Worm (Caenorhabditis elegans): Measurements from ENCODE around the gene pssy-1.
A peak's percentile ranks its signal among the peaks of the same experiment; 100 is the strongest.

Gene pssy-1

ce11 chrX:9993100-9993499 is 27.7 kb downstream of the pssy-1 start:
- no peak for TF ChIP-seq unc-130 (GFP tag; optimal IDR thresholded peaks at IDR 0.05)
- TF ChIP-seq hlh-30 (tag; optimal IDR thresholded peaks at IDR 0.05; ENCODE audit: insufficient read depth) = peak; percentile 41
- no peak for TF ChIP-seq ces-1 (GFP tag; optimal IDR thresholded peaks at IDR 0.05)
- TF ChIP-seq dve-1 (tag; optimal IDR thresholded peaks at IDR 0.05; ENCODE audit: insufficient read depth) = peak; percentile 36
- TF ChIP-seq lin-15B (tag; optimal IDR thresholded peaks at IDR 0.05) = no peak
- no peak for TF ChIP-seq daf-12 (tag; optimal IDR thresholded peaks at IDR 0.05)
- TF ChIP-seq aly-2 (tag; optimal IDR thresholded peaks at IDR 0.05) = no peak
- no peak for TF ChIP-seq set-16 (GFP tag; IDR thresholded peaks at IDR 0.05)
- no peak for TF ChIP-seq tra-1 (GFP tag; IDR thresholded peaks at IDR 0.05)
- TF ChIP-seq egl-27 (tag; optimal IDR thresholded peaks at IDR 0.05) = no peak
- TF ChIP-seq ztf-11 (tag; optimal IDR thresholded peaks at IDR 0.05) = no peak
- TF ChIP-seq ceh-44 (GFP tag; IDR thresholded peaks at IDR 0.05) = no peak
- TF ChIP-seq nhr-10 (tag; optimal IDR thresholded peaks at IDR 0.05) = no peak
- TF ChIP-seq ctbp-1 (GFP tag; IDR thresholded peaks at IDR 0.05) = no peak
- TF ChIP-seq ztf-7 (tag; optimal IDR thresholded peaks at IDR 0.05) = no peak
- no peak for TF ChIP-seq nhr-76 (tag; optimal IDR thresholded peaks at IDR 0.05)

DNA sequence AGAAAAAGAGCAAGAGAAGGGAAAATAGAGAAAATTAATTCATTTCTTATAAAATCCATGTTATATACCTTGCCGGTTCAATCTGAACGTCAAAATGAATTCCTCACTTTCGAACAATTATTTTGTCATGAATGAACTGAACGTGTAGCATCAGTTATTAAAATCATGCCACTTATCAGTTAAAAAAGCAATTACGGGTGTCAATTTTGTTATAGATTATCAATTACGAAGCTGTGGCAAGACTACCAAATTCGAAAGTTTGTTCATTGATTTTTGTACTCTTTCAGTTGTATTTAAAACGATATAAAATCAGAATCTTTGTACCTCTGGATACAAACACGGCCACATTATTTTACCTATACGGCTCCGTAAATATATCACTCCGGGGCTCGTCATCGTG is 32.0 kb downstream of the pssy-1 start:
- TF ChIP-seq ceh-62 (tag; optimal IDR thresholded peaks at IDR 0.05) (no peak), F49E8.2 (tag; optimal IDR thresholded peaks at IDR 0.05; ENCODE audit: borderline replicate concordance) (no peak), dmd-6 (GFP tag; IDR thresholded peaks at IDR 0.05) (peak; percentile 36; the same call in 1 of the 2 replicates), pqm-1 (tag; optimal IDR thresholded peaks at IDR 0.05) (peak; percentile 60), hlh-11 (tag; optimal IDR thresholded peaks at IDR 0.05) (no peak), mxl-2 (GFP tag; conservative IDR thresholded peaks at IDR 0.05) (no peak), dve-1 (tag; optimal IDR thresholded peaks at IDR 0.05; ENCODE audit: insufficient read depth) (peak; percentile 45), dpl-1 (GFP tag; optimal IDR thresholded peaks at IDR 0.05) (no peak), T20F7.1 (GFP tag; optimal IDR thresholded peaks at IDR 0.05) (no peak), pha-4 (GFP tag; IDR thresholded peaks at IDR 0.05) (no peak), pha-4 (tag; optimal IDR thresholded peaks at IDR 0.05) (no peak), nhr-28 (tag; optimal IDR thresholded peaks at IDR 0.05) (peak; percentile 60), nhr-41 (GFP tag; IDR thresholded peaks at IDR 0.05) (0 out of 2 replicates have a peak, but pooled peaks have one; percentile 12), jun-1 (tag; optimal IDR thresholded peaks at IDR 0.05) (no peak), mdl-1 (tag; optimal IDR thresholded peaks at IDR 0.05) (no peak), dmd-8 (GFP tag; IDR thresholded peaks at IDR 0.05) (no peak)

- no peak for TF ChIP-seq madf-5 (GFP tag; IDR thresholded peaks at IDR 0.05)
- peak; percentile 3 for TF ChIP-seq F37D6.2 (tag; optimal IDR thresholded peaks at IDR 0.05)
- no peak for TF ChIP-seq nhr-77 (tag; optimal IDR thresholded peaks at IDR 0.05)
- peak; percentile 19 for TF ChIP-seq fkh-10 (GFP tag; optimal IDR thresholded peaks at IDR 0.05)
- TF ChIP-seq rbr-2 (tag; optimal IDR thresholded peaks at IDR 0.05) = peak; percentile 23
- peak in 1 of 2 experiments; percentile 30 for TF ChIP-seq unc-62 (GFP tag; optimal IDR thresholded peaks at IDR 0.05 in 1 of 2)
- no peak for TF ChIP-seq unc-62 (tag; optimal IDR thresholded peaks at IDR 0.05)
Measured at ce11 chrX:9999192-9999591, 33.8 kb downstream of the pssy-1 start, which contains the start of gene grk-1. TSS of gene grk-1 (minus strand) at chrX:9999208.

ce11 chrX:9999599-10000201 is 34.3 kb downstream of the pssy-1 start:
- TF ChIP-seq dmd-8 (GFP tag; IDR thresholded peaks at IDR 0.05) (no peak), daf-16 (GFP tag; optimal IDR thresholded peaks at IDR 0.05) (no peak), daf-16 (tag; optimal IDR thresholded peaks at IDR 0.05) (peak; percentile 44), ceh-44 (GFP tag; IDR thresholded peaks at IDR 0.05) (no peak), rbr-2 (tag; optimal IDR thresholded peaks at IDR 0.05) (peak; percentile 63), dmd-9 (GFP tag; IDR thresholded peaks at IDR 0.05) (peak; percentile 35; the same call in 1 of the 2 replicates), ZK546.5 (tag; optimal IDR thresholded peaks at IDR 0.05) (no peak), T26A8.4 (GFP tag; IDR thresholded peaks at IDR 0.05) (peak; percentile 54; the same call in 1 of the 2 replicates), hlh-30 (tag; optimal IDR thresholded peaks at IDR 0.05; ENCODE audit: insufficient read depth) (peak; percentile 77), duxl-1 (tag; optimal IDR thresholded peaks at IDR 0.05; ENCODE audit: poor library complexity) (no peak), nhr-11 (tag; optimal IDR thresholded peaks at IDR 0.05) (no peak), mep-1 (tag; optimal IDR thresholded peaks at IDR 0.05) (peak; percentile 72), mxl-2 (GFP tag; conservative IDR thresholded peaks at IDR 0.05) (no peak), mes-2 (tag; optimal IDR thresholded peaks at IDR 0.05; ENCODE audit: poor library complexity, severe bottlenecking) (peak; percentile 71), zfp-2 (tag; optimal IDR thresholded peaks at IDR 0.05) (no peak), nhr-41 (GFP tag; IDR thresholded peaks at IDR 0.05) (no peak)

Measured in whole organism, L4 larva.